Fruit fly (Drosophila melanogaster) whole organism, embryonic: ENCODE results near the gene smg.
A peak's percentile ranks its signal among the peaks of the same experiment; 100 is the strongest.

ENCODE experiments used
- CG12071 ChIP-seq: fragments of 200-800 bp; sonication (Bioruptor generic); optimal IDR thresholded peaks from 3 replicates; lab custom pipeline; 2018; ENCODE audit warnings: missing biosample characterization, mild to moderate bottlenecking, missing genetic modification characterization
- CG17359 ChIP-seq: fragments of 200-800 bp; sonication (Bioruptor generic); optimal IDR thresholded peaks from 3 replicates; lab custom pipeline; 2018; ENCODE audit warnings: missing biosample characterization, mild to moderate bottlenecking, missing genetic modification characterization, moderate library complexity
- CG32767 ChIP-seq: fragments of 200-800 bp; sonication (Bioruptor generic); IDR thresholded peaks from 2 replicates; pipeline ENCODE4 v1.3.6; 2022; ENCODE audit warnings: missing biosample characterization, missing genetic modification characterization
- CG3847 ChIP-seq: fragments of 200-800 bp; sonication (Bioruptor generic); IDR thresholded peaks from 2 replicates; pipeline ENCODE4 v1.3.6; 2022; ENCODE audit warnings: missing biosample characterization, missing genetic modification characterization
- Camta ChIP-seq: fragments of 200-800 bp; sonication (Bioruptor generic); optimal IDR thresholded peaks from 2 replicates; lab custom pipeline; 2016; ENCODE audit warnings: missing biosample characterization, missing genetic modification characterization
- Dip3 ChIP-seq: fragments of 200-800 bp; sonication (Bioruptor generic); optimal IDR thresholded peaks from 3 replicates; lab custom pipeline; 2016; ENCODE audit warnings: missing biosample characterization, missing genetic modification characterization
- HLHmδ ChIP-seq: fragments of 200-800 bp; sonication (Bioruptor generic); optimal IDR thresholded peaks from 2 replicates; lab custom pipeline; 2018; ENCODE audit warnings: missing biosample characterization, mild to moderate bottlenecking, missing genetic modification characterization, moderate library complexity
- Sox100B ChIP-seq: fragments of 200-800 bp; sonication (Bioruptor generic); optimal IDR thresholded peaks from 3 replicates; lab custom pipeline; 2018; ENCODE audit warnings: missing biosample characterization, mild to moderate bottlenecking, missing genetic modification characterization
- ac ChIP-seq: fragments of 200-800 bp; sonication (Bioruptor generic); optimal IDR thresholded peaks from 3 replicates; lab custom pipeline; 2017; ENCODE audit warnings: missing biosample characterization, mild to moderate bottlenecking, missing genetic modification characterization
- dati ChIP-seq: fragments of 200-800 bp; sonication (Bioruptor generic); IDR thresholded peaks from 2 replicates; pipeline ENCODE4 v1.3.6; 2022; ENCODE audit warnings: missing biosample characterization, missing genetic modification characterization
- en ChIP-seq: fragments of 200-800 bp; sonication (Bioruptor generic); optimal IDR thresholded peaks from 2 replicates; lab custom pipeline; 2016; ENCODE audit warnings: missing biosample characterization, missing genetic modification characterization
- fru ChIP-seq: fragments of >200 bp; optimal IDR thresholded peaks from 2 replicates; lab custom pipeline; 2017
- ind ChIP-seq: fragments of 200-800 bp; sonication (Bioruptor generic); optimal IDR thresholded peaks from 3 replicates; lab custom pipeline; 2016; ENCODE audit warnings: missing biosample characterization, missing genetic modification characterization
- sug ChIP-seq: fragments of 200-800 bp; optimal IDR thresholded peaks from 2 replicates; lab custom pipeline; 2019; ENCODE audit warnings: missing biosample characterization, mild to moderate bottlenecking, missing genetic modification characterization, moderate library complexity

DNA sequence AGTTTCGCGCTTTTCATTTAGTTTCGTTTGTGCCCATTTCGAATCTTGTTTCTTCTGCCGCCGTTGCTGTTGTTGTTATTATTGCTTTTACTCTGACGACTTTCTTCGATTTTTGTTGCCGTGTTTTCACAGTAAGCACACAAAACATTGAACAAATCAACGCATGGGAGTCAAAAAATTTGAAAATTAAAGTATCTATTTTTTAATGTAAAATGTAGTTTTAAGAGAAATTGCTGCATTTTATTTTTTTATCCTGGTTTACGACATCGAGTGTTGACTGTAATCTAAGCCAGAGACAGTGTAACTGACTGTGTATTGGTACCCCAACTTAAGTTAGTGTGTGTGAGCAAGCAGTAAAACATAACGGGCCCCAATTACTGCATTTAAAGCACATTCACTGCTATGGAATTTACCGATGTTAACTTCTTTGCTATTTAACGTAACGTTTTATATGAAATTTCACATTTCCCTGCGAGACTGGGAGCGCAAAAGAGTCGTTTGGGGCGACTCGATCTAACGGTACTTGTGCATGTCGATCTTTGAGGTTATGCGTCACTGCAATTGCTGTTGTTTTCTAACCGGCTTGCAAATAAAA is 1.5 kb downstream of the smg start:
- TF ChIP-seq fru = no peak
- TF ChIP-seq Camta (GFP tag; lab: Kevin White, UChicago) = peak; percentile 27
- no peak for TF ChIP-seq CG12071 (GFP tag; lab: Kevin White, UChicago)
- peak; percentile 84 for TF ChIP-seq CG17359 (tag; lab: Kevin White, UChicago)
- peak; percentile 61 for TF ChIP-seq Dip3
- no peak for TF ChIP-seq HLHmδ (GFP tag; lab: Kevin White, UChicago)
- TF ChIP-seq Sox100B (GFP tag; lab: Kevin White, UChicago) = no peak
- no peak for TF ChIP-seq en (GFP tag; lab: Kevin White, UChicago)
- TF ChIP-seq CG32767 (GFP tag; lab: Robert Waterston, UW) = peak; percentile 68; the same call in 1 of the 2 replicates
- TF ChIP-seq dati (GFP tag; lab: Robert Waterston, UW) = 0 out of 2 replicates have a peak, but pooled peaks have one; percentile 3
- TF ChIP-seq sug = no peak
- peak; percentile 46 for TF ChIP-seq CG3847 (GFP tag; lab: Robert Waterston, UW)
- peak; percentile 68 for TF ChIP-seq ind (GFP tag; lab: Kevin White, UChicago)
- TF ChIP-seq ac (GFP tag; lab: Kevin White, UChicago) = no peak
